Worm (Caenorhabditis elegans) whole organism, late embryonic: Measurements from ENCODE around the gene F58B4.7.

Experiments
- C08G9.2 ChIP-seq: sonication (generic microtip); optimal IDR thresholded peaks from 2 replicates; lab custom pipeline; 2016; ENCODE audit warnings: mild to moderate bottlenecking, missing genetic modification characterization, moderate library complexity, missing compliant biosample characterization
- K09A11.1 ChIP-seq: sonication (generic microtip); optimal IDR thresholded peaks from 2 replicates; lab custom pipeline; 2017; ENCODE audit warnings: antibody characterized with exemption, mild to moderate bottlenecking, missing genetic modification characterization, missing compliant biosample characterization; ENCODE audit not compliant: insufficient read depth
- T23F11.4 ChIP-seq: fragments of 200-800 bp; sonication (Bioruptor generic); optimal IDR thresholded peaks from 2 replicates; lab custom pipeline; 2018; ENCODE audit warnings: mild to moderate bottlenecking, missing genetic modification characterization, missing compliant biosample characterization
- Y22D7AL.16 ChIP-seq: sonication (generic microtip); optimal IDR thresholded peaks from 2 replicates; lab custom pipeline; 2016; ENCODE audit warnings: missing genetic modification characterization, missing compliant biosample characterization
- ahr-1 ChIP-seq: sonication (generic microtip); optimal IDR thresholded peaks from 2 replicates; lab custom pipeline; 2016; ENCODE audit warnings: missing genetic modification characterization, missing compliant biosample characterization
- ceh-14 ChIP-seq: sonication (generic microtip); optimal IDR thresholded peaks from 2 replicates; lab custom pipeline; 2016; ENCODE audit warnings: missing genotype, missing genetic modification characterization, missing compliant biosample characterization
- ceh-18 ChIP-seq: sonication (generic microtip); optimal IDR thresholded peaks from 2 replicates; lab custom pipeline; 2016; ENCODE audit warnings: missing genetic modification characterization, missing compliant biosample characterization
- ceh-30 ChIP-seq: fragments of 150-350 bp; optimal IDR thresholded peaks from 2 replicates; lab custom pipeline; 2014; ENCODE audit warnings: missing biosample characterization, missing genetic modification characterization
- ceh-31 ChIP-seq: sonication (generic microtip); optimal IDR thresholded peaks from 2 replicates; lab custom pipeline; 2016; ENCODE audit warnings: missing genetic modification characterization, missing compliant biosample characterization
- ceh-34 ChIP-seq: sonication (generic microtip); optimal IDR thresholded peaks from 2 replicates; lab custom pipeline; 2016; ENCODE audit warnings: mild to moderate bottlenecking, missing genetic modification characterization, missing compliant biosample characterization
- ceh-6 ChIP-seq: fragments of 200-800 bp; sonication (Bioruptor generic); optimal IDR thresholded peaks from 2 replicates; lab custom pipeline; 2018; ENCODE audit warnings: mild to moderate bottlenecking, missing genetic modification characterization, missing compliant biosample characterization
- che-1 ChIP-seq: sonication (generic microtip); optimal IDR thresholded peaks from 2 replicates; lab custom pipeline; 2016; ENCODE audit warnings: mild to moderate bottlenecking, missing genetic modification characterization, missing compliant biosample characterization
- dmd-4 ChIP-seq: sonication (generic microtip); optimal IDR thresholded peaks from 2 replicates; lab custom pipeline; 2016; ENCODE audit warnings: borderline replicate concordance, missing genetic modification characterization, missing compliant biosample characterization
- elt-2 ChIP-seq: sonication (generic microtip); optimal IDR thresholded peaks from 2 replicates; lab custom pipeline; 2016; ENCODE audit warnings: missing genetic modification reagents, missing genetic modification characterization, missing compliant biosample characterization
- elt-4 ChIP-seq: sonication (generic microtip); optimal IDR thresholded peaks from 2 replicates; lab custom pipeline; 2016; ENCODE audit warnings: missing genetic modification characterization, missing compliant biosample characterization
- ets-4 ChIP-seq: sonication (generic microtip); optimal IDR thresholded peaks from 2 replicates; lab custom pipeline; 2016; ENCODE audit warnings: missing genetic modification characterization, missing compliant biosample characterization
- eyg-1 ChIP-seq: sonication (generic microtip); optimal IDR thresholded peaks from 2 replicates; lab custom pipeline; 2016; ENCODE audit warnings: missing genotype, missing genetic modification characterization, missing compliant biosample characterization
- fkh-10 ChIP-seq: fragments of 150-350 bp; optimal IDR thresholded peaks from 2 replicates; lab custom pipeline; 2014; ENCODE audit warnings: missing biosample characterization, missing genetic modification reagents, missing genetic modification characterization
- hlh-15 ChIP-seq: sonication (generic microtip); optimal IDR thresholded peaks from 2 replicates; lab custom pipeline; 2016; ENCODE audit warnings: missing genetic modification characterization, missing compliant biosample characterization
- hlh-6 ChIP-seq: sonication (generic microtip); optimal IDR thresholded peaks from 2 replicates; lab custom pipeline; 2016; ENCODE audit warnings: missing genotype, missing genetic modification characterization, missing compliant biosample characterization
- lin-11 ChIP-seq: fragments of 200-800 bp; sonication (Bioruptor generic); optimal IDR thresholded peaks from 2 replicates; lab custom pipeline; 2018; ENCODE audit warnings: mild to moderate bottlenecking, missing genetic modification characterization, missing compliant biosample characterization
- mec-3 ChIP-seq: sonication (generic microtip); optimal IDR thresholded peaks from 2 replicates; lab custom pipeline; 2016; ENCODE audit warnings: borderline replicate concordance, missing genetic modification characterization, missing compliant biosample characterization
- nfya-1 ChIP-seq: sonication (generic microtip); optimal IDR thresholded peaks from 2 replicates; lab custom pipeline; 2017; ENCODE audit warnings: missing genetic modification characterization, mild to moderate bottlenecking, missing compliant biosample characterization, antibody characterized with exemption, moderate library complexity
- nhr-232 ChIP-seq: sonication (generic microtip); optimal IDR thresholded peaks from 2 replicates; lab custom pipeline; 2016; ENCODE audit warnings: missing genetic modification characterization, missing compliant biosample characterization
- npax-4 ChIP-seq: sonication (generic microtip); optimal IDR thresholded peaks from 2 replicates; lab custom pipeline; 2016; ENCODE audit warnings: missing genetic modification characterization, missing compliant biosample characterization
- odd-2 ChIP-seq: sonication (generic microtip); optimal IDR thresholded peaks from 2 replicates; lab custom pipeline; 2017; ENCODE audit warnings: antibody characterized with exemption, mild to moderate bottlenecking, missing genetic modification characterization, missing compliant biosample characterization
- pag-3 ChIP-seq: sonication (generic microtip); optimal IDR thresholded peaks from 2 replicates; lab custom pipeline; 2016; ENCODE audit warnings: missing compliant biosample characterization, missing genetic modification characterization, borderline replicate concordance
- pat-9 ChIP-seq: fragments of 200-800 bp; sonication (Bioruptor generic); optimal IDR thresholded peaks from 2 replicates; lab custom pipeline; 2018; ENCODE audit warnings: mild to moderate bottlenecking, missing genetic modification characterization, moderate library complexity, missing compliant biosample characterization
- pax-1 ChIP-seq: fragments of 150-350 bp; optimal IDR thresholded peaks from 2 replicates; lab custom pipeline; 2014; ENCODE audit warnings: missing biosample characterization, missing genetic modification characterization
- pha-2 ChIP-seq: sonication (generic microtip); optimal IDR thresholded peaks from 2 replicates; lab custom pipeline; 2017; ENCODE audit warnings: mild to moderate bottlenecking, missing genetic modification characterization, missing compliant biosample characterization
- pha-4 ChIP-seq: fragments of 150-350 bp; optimal IDR thresholded peaks from 2 replicates; lab custom pipeline; 2018; ENCODE audit warnings: missing biosample characterization, missing genetic modification reagents, missing genetic modification characterization
- ref-2 ChIP-seq: sonication (generic microtip); optimal IDR thresholded peaks from 2 replicates; lab custom pipeline; 2016; ENCODE audit warnings: missing genetic modification characterization, missing compliant biosample characterization
- syd-9 ChIP-seq: sonication (generic microtip); optimal IDR thresholded peaks from 2 replicates; lab custom pipeline; 2016; ENCODE audit warnings: mild to moderate bottlenecking, missing genetic modification characterization, moderate library complexity, missing compliant biosample characterization
- tbx-2 ChIP-seq: sonication (generic microtip); optimal IDR thresholded peaks from 2 replicates; lab custom pipeline; 2016; ENCODE audit warnings: missing genetic modification characterization, missing compliant biosample characterization
- tbx-7 ChIP-seq: sonication (generic microtip); optimal IDR thresholded peaks from 2 replicates; lab custom pipeline; 2016; ENCODE audit warnings: missing genotype, missing genetic modification characterization, missing compliant biosample characterization
- ttx-3 ChIP-seq: sonication (generic microtip); optimal IDR thresholded peaks from 2 replicates; lab custom pipeline; 2016; ENCODE audit warnings: missing genetic modification reagents, missing genetic modification characterization, missing compliant biosample characterization
- unc-42 ChIP-seq: sonication (generic microtip); optimal IDR thresholded peaks from 2 replicates; lab custom pipeline; 2016; ENCODE audit warnings: missing genotype, missing genetic modification characterization, missing compliant biosample characterization
- unc-55 ChIP-seq: sonication (generic microtip); optimal IDR thresholded peaks from 2 replicates; lab custom pipeline; 2017; ENCODE audit warnings: missing biosample characterization, missing genetic modification reagents, missing genetic modification characterization
- unc-86 ChIP-seq: sonication (generic microtip); optimal IDR thresholded peaks from 2 replicates; lab custom pipeline; 2016; ENCODE audit warnings: missing genetic modification characterization, missing compliant biosample characterization

The F58B4.7 gene

ce11 chrV:10960544-10960943, 37.4 kb upstream of the F58B4.7 start, which contains the start of gene vps-36:
Gene vps-36 (minus strand): TSS chrV:10960669.
- no peak for TF ChIP-seq odd-2 (tag; lab: Kevin White, UChicago)
- peak; percentile 14 for TF ChIP-seq elt-2

ce11 chrV:10958322-10958900, 35.3 kb upstream of the F58B4.7 start, which contains the start of gene pigt-1:
Gene pigt-1 (minus strand): TSS chrV:10958821.
- TF ChIP-seq pat-9 (no peak), mec-3 (tag; lab: Kevin White, UChicago) (no peak), ahr-1 (tag; lab: Kevin White, UChicago) (no peak), pax-1 (tag; lab: Kevin White, UChicago) (no peak), nhr-232 (tag; lab: Kevin White, UChicago) (no peak), ref-2 (no peak), pag-3 (no peak), npax-4 (tag; lab: Kevin White, UChicago) (no peak), ceh-31 (no peak), ceh-6 (GFP tag; lab: Kevin White, UChicago) (no peak), unc-55 (no peak), C08G9.2 (tag; lab: Kevin White, UChicago) (no peak), T23F11.4 (GFP tag; lab: Kevin White, UChicago) (no peak), ets-4 (tag; lab: Kevin White, UChicago) (no peak), ceh-30 (tag; lab: Kevin White, UChicago) (no peak)

ce11 chrV:10955681-10956476, 32.8 kb upstream of the F58B4.7 start, which contains the start of gene F17C11.13:
Gene F17C11.13 (plus strand): TSS chrV:10955923.
- TF ChIP-seq ets-4 (tag; lab: Kevin White, UChicago) (no peak), dmd-4 (tag; lab: Kevin White, UChicago) (no peak), fkh-10 (no peak), syd-9 (tag; lab: Kevin White, UChicago) (no peak), eyg-1 (tag; lab: Kevin White, UChicago) (no peak), ceh-18 (tag; lab: Kevin White, UChicago) (no peak), unc-86 (tag; lab: Kevin White, UChicago) (no peak), tbx-2 (tag; lab: Kevin White, UChicago) (no peak), hlh-15 (no peak), nfya-1 (no peak), ttx-3 (tag; lab: Kevin White, UChicago) (no peak), Y22D7AL.16 (tag; lab: Kevin White, UChicago) (no peak), ceh-34 (tag; lab: Kevin White, UChicago) (no peak), elt-4 (tag; lab: Kevin White, UChicago) (no peak), hlh-6 (tag; lab: Kevin White, UChicago) (no peak)
- TF ChIP-seq, all 69 proteins: peak for 0

- no peak for TF ChIP-seq nfya-1
These were observed 31.7 kb upstream of the F58B4.7 start, which contains the start of gene F17C11.6 for ce11 chrV:10954832-10955231. Gene F17C11.6 (plus strand): TSS chrV:10955121.

ce11 chrV:10954334-10954733, 31.2 kb upstream of the F58B4.7 start, which contains the start of gene clec-221:
Gene clec-221 (minus strand): TSS chrV:10954434.
- TF ChIP-seq elt-4 (tag; lab: Kevin White, UChicago), result no peak
- no peak for TF ChIP-seq ceh-14
- TF ChIP-seq pax-1 (tag; lab: Kevin White, UChicago), result no peak
- no peak for TF ChIP-seq che-1 (tag; lab: Kevin White, UChicago)
- TF ChIP-seq lin-11, result no peak
- no peak for TF ChIP-seq unc-42 (tag; lab: Kevin White, UChicago)
- no peak for TF ChIP-seq unc-55
- TF ChIP-seq mec-3 (tag; lab: Kevin White, UChicago), result no peak
- no peak for TF ChIP-seq K09A11.1 (tag; lab: Kevin White, UChicago)
- TF ChIP-seq pha-4 (tag; lab: Kevin White, UChicago), result no peak
- no peak for TF ChIP-seq tbx-7 (tag; lab: Kevin White, UChicago)
- TF ChIP-seq pha-2 (tag; lab: Kevin White, UChicago), result no peak
